Worm (Caenorhabditis elegans) whole organism, early embryonic: ENCODE measurements around the gene lgc-26.

ENCODE experiments used
- ama-1 ChIP-seq: fragments of 150-350 bp; optimal IDR thresholded peaks from 2 replicates; lab custom pipeline; 2014
- flt-1 ChIP-seq: fragments of 200-800 bp; sonication (Bioruptor generic); IDR thresholded peaks from 2 replicates; pipeline ENCODE4 v1.3.6; 2022; ENCODE audit warnings: missing genetic modification characterization, missing compliant biosample characterization
- hmbx-1 ChIP-seq: sonication (generic microtip); optimal IDR thresholded peaks from 2 replicates; lab custom pipeline; 2016; ENCODE audit warnings: mild to moderate bottlenecking, missing genetic modification characterization, missing compliant biosample characterization
- pes-1 ChIP-seq: fragments of 200-800 bp; sonication (Bioruptor generic); IDR thresholded peaks from 2 replicates; pipeline ENCODE4 v1.3.6; 2022; ENCODE audit warnings: missing genetic modification reagents, missing genetic modification characterization, missing compliant biosample characterization
- scrt-1 ChIP-seq: fragments of 200-800 bp; sonication (Bioruptor generic); IDR thresholded peaks from 2 replicates; pipeline ENCODE4 v1.3.6; 2022; ENCODE audit warnings: missing genetic modification characterization, missing compliant biosample characterization
- tbx-11 ChIP-seq: fragments of 200-800 bp; sonication (Bioruptor generic); IDR thresholded peaks from 2 replicates; pipeline ENCODE4 v1.3.6; 2022; ENCODE audit warnings: missing genetic modification characterization, missing compliant biosample characterization
- tra-4 ChIP-seq: sonication (generic microtip); optimal IDR thresholded peaks from 2 replicates; lab custom pipeline; 2017; ENCODE audit warnings: missing genetic modification characterization, missing compliant biosample characterization

ce11 chrV:298395-298794 is 30.3 kb downstream of the lgc-26 start:
- TF ChIP-seq tra-4 (tag; lab: Kevin White, UChicago) (no peak), flt-1 (GFP tag; lab: Robert Waterston, UW) (no peak), pes-1 (GFP tag; lab: Robert Waterston, UW) (no peak), scrt-1 (GFP tag; lab: Robert Waterston, UW) (no peak), hmbx-1 (tag; lab: Kevin White, UChicago) (no peak), ama-1 (lab: Kevin White, UChicago) (no peak), tbx-11 (GFP tag; lab: Robert Waterston, UW) (no peak)
